Worm (Caenorhabditis elegans) whole organism, mixed stage, embryonic: ENCODE measurements around the gene F49C12.5.

Source experiments
- elt-3 ChIP-seq: fragments of 150-350 bp; optimal IDR thresholded peaks from 2 replicates; lab custom pipeline; 2014; ENCODE audit warnings: missing biosample characterization, missing genetic modification characterization
- lin-13 ChIP-seq: fragments of 150-350 bp; optimal IDR thresholded peaks from 2 replicates; lab custom pipeline; 2014; ENCODE audit warnings: missing biosample characterization, missing genetic modification characterization
- lin-32 ChIP-seq: fragments of 200-800 bp; sonication (Bioruptor generic); optimal IDR thresholded peaks from 2 replicates; lab custom pipeline; 2018; ENCODE audit warnings: mild to moderate bottlenecking, missing genetic modification characterization, missing compliant biosample characterization
- mep-1 ChIP-seq: fragments of 150-350 bp; optimal IDR thresholded peaks from 2 replicates; lab custom pipeline; 2017; ENCODE audit warnings: missing biosample characterization, missing genetic modification reagents, missing genetic modification characterization, inconsistent platforms
- mls-2 ChIP-seq: sonication (generic microtip); optimal IDR thresholded peaks from 2 replicates; lab custom pipeline; 2016; ENCODE audit warnings: mild to moderate bottlenecking, missing genetic modification characterization, moderate library complexity, missing compliant biosample characterization
- nhr-2 ChIP-seq: fragments of 150-350 bp; optimal IDR thresholded peaks from 2 replicates; lab custom pipeline; 2014; ENCODE audit warnings: missing biosample characterization, missing genetic modification characterization
- nhr-28 ChIP-seq: fragments of 150-350 bp; optimal IDR thresholded peaks from 2 replicates; lab custom pipeline; 2014; ENCODE audit warnings: missing biosample characterization, missing genetic modification characterization
- nhr-76 ChIP-seq: sonication (generic microtip); optimal IDR thresholded peaks from 2 replicates; lab custom pipeline; 2017; ENCODE audit warnings: missing biosample characterization, missing genetic modification characterization
- pha-4 ChIP-seq: fragments of 150-350 bp; optimal IDR thresholded peaks from 2 replicates; lab custom pipeline; 2018; ENCODE audit warnings: missing biosample characterization, missing genetic modification reagents, missing genetic modification characterization
- snpc-4 ChIP-seq: fragments of 150-350 bp; optimal IDR thresholded peaks from 2 replicates; lab custom pipeline; 2014; ENCODE audit warnings: missing biosample characterization, missing genetic modification characterization
- sptf-1 ChIP-seq: sonication (generic microtip); optimal IDR thresholded peaks from 2 replicates; lab custom pipeline; 2017; ENCODE audit warnings: mild to moderate bottlenecking, missing genetic modification characterization, moderate library complexity, missing compliant biosample characterization
- unc-39 ChIP-seq: fragments of 150-350 bp; optimal IDR thresholded peaks from 2 replicates; lab custom pipeline; 2014; ENCODE audit warnings: missing biosample characterization, missing genetic modification characterization

DNA sequence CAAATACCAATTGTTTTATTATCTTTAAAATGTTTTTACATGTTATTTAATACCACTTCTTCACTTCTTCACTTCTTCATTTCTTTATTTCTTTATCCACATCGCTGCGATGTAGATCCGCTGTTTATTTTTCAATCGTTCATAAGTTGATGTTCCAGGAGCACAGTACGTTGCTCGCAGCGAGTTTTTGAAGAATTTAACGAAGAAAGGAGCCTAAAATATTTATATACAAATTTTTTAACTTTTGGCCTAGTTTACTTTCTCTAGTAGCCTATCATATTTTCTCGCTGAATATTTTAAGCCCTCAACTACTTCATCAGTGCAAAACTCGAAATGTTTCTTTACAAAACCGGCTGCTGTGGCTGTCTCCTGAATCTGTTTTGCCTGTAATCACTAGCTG, 13.4 kb downstream of the F49C12.5 start:
- TF ChIP-seq snpc-4 (tag; lab: Kevin White, UChicago), result no peak
- no peak for TF ChIP-seq elt-3 (tag; lab: Kevin White, UChicago)
- no peak for TF ChIP-seq mls-2 (tag; lab: Kevin White, UChicago)
- TF ChIP-seq unc-39, result no peak
- TF ChIP-seq lin-32 (GFP tag; lab: Kevin White, UChicago), result no peak
- TF ChIP-seq sptf-1 (tag; lab: Kevin White, UChicago), result no peak
- no peak for TF ChIP-seq nhr-76 (tag; lab: Kevin White, UChicago)
- no peak for TF ChIP-seq nhr-28 (tag; lab: Kevin White, UChicago)
- no peak for TF ChIP-seq nhr-2 (tag; lab: Kevin White, UChicago)
- TF ChIP-seq lin-13, result no peak
- TF ChIP-seq mep-1 (tag; lab: Kevin White, UChicago), result no peak
- no peak for TF ChIP-seq pha-4 (tag; lab: Kevin White, UChicago)
